Fruit fly (Drosophila melanogaster): ENCODE results near the gene CG42586.

dm6 chr2L:14744121-14744520 is 2.5 kb upstream of the CG42586 start, which contains the start of gene CG42681:
- no peak for TF ChIP-seq Ets96B (tag; optimal IDR thresholded peaks at IDR 0.05)
- no peak for TF ChIP-seq pdm3 (GFP tag; optimal IDR thresholded peaks at IDR 0.05)
- no peak for TF ChIP-seq CG7368 (GFP tag; optimal IDR thresholded peaks at IDR 0.05)

Data from whole organism, prepupa.